Worm (Caenorhabditis elegans): ENCODE measurements around the gene CC8.3.

DNA sequence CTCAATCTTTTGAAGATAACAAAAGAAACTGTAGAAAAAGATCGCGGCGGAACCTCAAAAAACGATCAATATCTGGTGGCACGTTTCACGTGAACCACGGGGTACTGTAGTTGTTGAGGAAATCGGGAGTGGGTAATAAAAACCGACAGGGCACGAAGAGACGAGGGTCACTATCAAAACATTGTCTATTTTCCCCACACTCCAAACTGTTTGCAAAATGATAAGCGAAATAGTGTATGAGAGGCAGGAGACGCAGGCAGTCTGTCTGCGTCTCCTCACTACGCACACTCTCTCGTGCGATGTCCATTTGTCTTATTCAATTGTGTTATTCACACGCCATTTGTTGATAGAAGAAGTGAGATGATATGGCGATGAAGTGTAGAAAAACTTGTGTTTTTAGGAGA lies 11.3 kb upstream of the CC8.3 start:
- TF ChIP-seq elt-3 (tag; optimal IDR thresholded peaks at IDR 0.05) = peak in 5 of 6 experiments; percentile 46 to 94 (median 85)
- TF ChIP-seq tbx-2 (tag; optimal IDR thresholded peaks at IDR 0.05) = peak; percentile 81
- TF ChIP-seq nhr-237 (tag; optimal IDR thresholded peaks at IDR 0.05) = no peak
- TF ChIP-seq unc-98 (GFP tag; IDR thresholded peaks at IDR 0.05) = no peak
